Worm (Caenorhabditis elegans): Measurements from ENCODE around the gene tbx-31.

DNA sequence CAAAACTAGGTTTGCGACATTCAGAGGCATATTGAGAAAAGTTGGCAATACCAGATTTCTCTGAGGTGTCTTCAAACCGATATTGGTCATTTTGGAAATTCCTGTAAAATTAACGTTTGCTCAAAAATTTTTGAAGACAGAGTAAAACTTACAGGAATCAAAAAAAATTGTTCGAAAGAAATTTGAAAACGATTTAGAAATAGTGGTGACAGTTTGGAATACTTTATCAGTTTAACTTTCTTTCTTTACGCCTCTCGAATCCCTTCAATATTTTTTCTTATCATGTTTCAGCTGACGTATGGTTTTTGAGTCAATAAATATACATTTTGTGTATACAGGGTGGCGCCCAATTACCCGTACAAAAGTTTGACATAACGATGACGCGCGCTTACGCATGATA lies 44.5 kb upstream of the tbx-31 start, which contains the start of gene fbxa-53:
- TF ChIP-seq mes-2 (tag; optimal IDR thresholded peaks at IDR 0.05; ENCODE audit: poor library complexity, severe bottlenecking), result no peak
- no peak for TF ChIP-seq ceh-44 (GFP tag; IDR thresholded peaks at IDR 0.05)
- no peak for TF ChIP-seq ama-1 (optimal IDR thresholded peaks at IDR 0.05)
- no peak for TF ChIP-seq skn-1 (tag; optimal IDR thresholded peaks at IDR 0.05)
- TF ChIP-seq ces-1 (GFP tag; optimal IDR thresholded peaks at IDR 0.05), result no peak
- no peak for TF ChIP-seq lin-15B (tag; optimal IDR thresholded peaks at IDR 0.05)
- no peak for TF ChIP-seq mdl-1 (tag; optimal IDR thresholded peaks at IDR 0.05)
